Worm (Caenorhabditis elegans) whole organism, L4 larva: Measurements from ENCODE around the gene gstk-1.

ENCODE experiments used
- mdl-1 ChIP-seq, 2 experiments: fragments of 150-350 bp in 1 of 2; sonication (generic microtip) in 1 of 2; optimal IDR thresholded peaks; 2 replicates each; lab custom pipeline; 2014 to 2017; ENCODE audit warnings: missing biosample characterization in 2 of 2, missing genetic modification characterization in 2 of 2
- nhr-11 ChIP-seq: fragments of 150-350 bp; optimal IDR thresholded peaks from 2 replicates; lab custom pipeline; 2014; ENCODE audit warnings: missing biosample characterization, missing genetic modification characterization
- nhr-237 ChIP-seq: sonication (generic microtip); optimal IDR thresholded peaks from 2 replicates; lab custom pipeline; 2017; ENCODE audit warnings: missing biosample characterization, missing genetic modification characterization
- nhr-76 ChIP-seq: fragments of 150-350 bp; optimal IDR thresholded peaks from 2 replicates; lab custom pipeline; 2014; ENCODE audit warnings: missing biosample characterization, missing genetic modification characterization
- unc-62 ChIP-seq, 3 experiments: fragments of 150-350 bp in 1 of 3; sonication (generic microtip); optimal IDR thresholded peaks in 2 of 3; peaks in 1 of 3; 1 replicate in 1 of 3; 2 replicates in 2 of 3; lab custom pipeline; 2014 to 2017; ENCODE audit warnings: missing biosample characterization in 3 of 3, missing genetic modification characterization in 3 of 3, missing genetic modification reagents in 3 of 3, missing genotype in 1 of 3

- TF ChIP-seq unc-62 (GFP tag; optimal IDR thresholded peaks at IDR 0.05 in 1 of 2; lab: Kevin White, UChicago): no peak
- TF ChIP-seq unc-62 (tag; optimal IDR thresholded peaks at IDR 0.05; lab: Kevin White, UChicago): no peak
- TF ChIP-seq mdl-1 (tag; optimal IDR thresholded peaks at IDR 0.05; lab: Kevin White, UChicago): no peak
- TF ChIP-seq nhr-237 (tag; lab: Kevin White, UChicago): no peak
- no peak for TF ChIP-seq nhr-76
- TF ChIP-seq nhr-11 (tag; lab: Kevin White, UChicago): no peak
These were observed 10.9 kb downstream of the gstk-1 start, which contains the start of gene ZK1320.11 for ce11 chrII:9667382-9667781.
